Worm (Caenorhabditis elegans) whole organism, mixed stage, embryonic: ENCODE measurements around the gene C29E4.11.
A peak's percentile ranks its signal among the peaks of the same experiment; 100 is the strongest.

Source experiments
- M03D4.4 ChIP-seq: sonication (generic microtip); optimal IDR thresholded peaks from 2 replicates; lab custom pipeline; 2017; ENCODE audit warnings: mild to moderate bottlenecking, missing genetic modification characterization, missing compliant biosample characterization
- bed-3 ChIP-seq: fragments of 200-800 bp; sonication (Bioruptor generic); optimal IDR thresholded peaks from 3 replicates; lab custom pipeline; 2018; ENCODE audit warnings: mild to moderate bottlenecking, missing genetic modification characterization, moderate library complexity, missing compliant biosample characterization
- ceh-39 ChIP-seq: fragments of 150-350 bp; optimal IDR thresholded peaks from 2 replicates; lab custom pipeline; 2014; ENCODE audit warnings: missing biosample characterization, missing genetic modification characterization
- ceh-43 ChIP-seq: fragments of 200-800 bp; sonication (Bioruptor generic); optimal IDR thresholded peaks from 2 replicates; lab custom pipeline; 2018; ENCODE audit warnings: mild to moderate bottlenecking, missing genetic modification characterization, moderate library complexity, missing compliant biosample characterization
- ceh-83 ChIP-seq: fragments of 200-800 bp; sonication (Bioruptor generic); optimal IDR thresholded peaks from 2 replicates; lab custom pipeline; 2018; ENCODE audit warnings: mild to moderate bottlenecking, missing genetic modification characterization, missing compliant biosample characterization
- ces-1 ChIP-seq: fragments of 150-350 bp; optimal IDR thresholded peaks from 2 replicates; lab custom pipeline; 2014; ENCODE audit warnings: missing biosample characterization, missing genetic modification reagents, missing genetic modification characterization
- cnd-1 ChIP-seq: fragments of 200-800 bp; sonication (Bioruptor generic); optimal IDR thresholded peaks from 2 replicates; lab custom pipeline; 2018; ENCODE audit warnings: mild to moderate bottlenecking, missing genetic modification characterization, missing compliant biosample characterization
- drap-1 ChIP-seq: fragments of 200-800 bp; sonication (Bioruptor generic); optimal IDR thresholded peaks from 3 replicates; lab custom pipeline; 2018; ENCODE audit warnings: mild to moderate bottlenecking, missing genetic modification characterization, missing compliant biosample characterization
- elt-1 ChIP-seq: sonication (generic microtip); optimal IDR thresholded peaks from 2 replicates; lab custom pipeline; 2017; ENCODE audit warnings: missing genetic modification characterization, mild to moderate bottlenecking, missing compliant biosample characterization, antibody characterized with exemption, moderate library complexity, borderline replicate concordance; ENCODE audit not compliant: insufficient read depth
- elt-3 ChIP-seq: fragments of 150-350 bp; optimal IDR thresholded peaks from 2 replicates; lab custom pipeline; 2014; ENCODE audit warnings: missing biosample characterization, missing genetic modification characterization
- flh-1 ChIP-seq: fragments of 200-800 bp; sonication (Bioruptor generic); optimal IDR thresholded peaks from 2 replicates; lab custom pipeline; 2018; ENCODE audit warnings: mild to moderate bottlenecking, missing genetic modification characterization, moderate library complexity, missing compliant biosample characterization
- ham-2 ChIP-seq: fragments of 200-800 bp; sonication (Bioruptor generic); optimal IDR thresholded peaks from 2 replicates; lab custom pipeline; 2018; ENCODE audit warnings: mild to moderate bottlenecking, missing genetic modification characterization, missing compliant biosample characterization
- hlh-1 ChIP-seq: fragments of 150-350 bp; optimal IDR thresholded peaks from 2 replicates; lab custom pipeline; 2014; ENCODE audit warnings: missing biosample characterization, missing genetic modification reagents, missing genetic modification characterization
- lin-13 ChIP-seq: fragments of 150-350 bp; optimal IDR thresholded peaks from 2 replicates; lab custom pipeline; 2014; ENCODE audit warnings: missing biosample characterization, missing genetic modification characterization
- lin-32 ChIP-seq: fragments of 200-800 bp; sonication (Bioruptor generic); optimal IDR thresholded peaks from 2 replicates; lab custom pipeline; 2018; ENCODE audit warnings: mild to moderate bottlenecking, missing genetic modification characterization, missing compliant biosample characterization
- lsy-2 ChIP-seq: fragments of 150-350 bp; optimal IDR thresholded peaks from 2 replicates; lab custom pipeline; 2014; ENCODE audit warnings: missing biosample characterization, missing genetic modification characterization
- mab-5 ChIP-seq: fragments of 150-350 bp; optimal IDR thresholded peaks from 2 replicates; lab custom pipeline; 2014; ENCODE audit warnings: missing biosample characterization, missing genetic modification characterization
- mep-1 ChIP-seq: fragments of 150-350 bp; optimal IDR thresholded peaks from 2 replicates; lab custom pipeline; 2017; ENCODE audit warnings: missing biosample characterization, missing genetic modification reagents, missing genetic modification characterization, inconsistent platforms
- mls-2 ChIP-seq: sonication (generic microtip); optimal IDR thresholded peaks from 2 replicates; lab custom pipeline; 2016; ENCODE audit warnings: mild to moderate bottlenecking, missing genetic modification characterization, moderate library complexity, missing compliant biosample characterization
- nhr-12 ChIP-seq: fragments of 150-350 bp; optimal IDR thresholded peaks from 2 replicates; lab custom pipeline; 2014; ENCODE audit warnings: missing biosample characterization, missing genetic modification characterization
- nhr-2 ChIP-seq: fragments of 150-350 bp; optimal IDR thresholded peaks from 2 replicates; lab custom pipeline; 2014; ENCODE audit warnings: missing biosample characterization, missing genetic modification characterization
- nhr-237 ChIP-seq: fragments of 150-350 bp; optimal IDR thresholded peaks from 2 replicates; lab custom pipeline; 2014; ENCODE audit warnings: missing biosample characterization, missing genetic modification characterization
- nhr-28 ChIP-seq: fragments of 150-350 bp; optimal IDR thresholded peaks from 2 replicates; lab custom pipeline; 2014; ENCODE audit warnings: missing biosample characterization, missing genetic modification characterization
- nhr-76 ChIP-seq: sonication (generic microtip); optimal IDR thresholded peaks from 2 replicates; lab custom pipeline; 2017; ENCODE audit warnings: missing biosample characterization, missing genetic modification characterization
- pha-4 ChIP-seq: fragments of 150-350 bp; optimal IDR thresholded peaks from 2 replicates; lab custom pipeline; 2018; ENCODE audit warnings: missing biosample characterization, missing genetic modification reagents, missing genetic modification characterization
- sem-2 ChIP-seq: fragments of 200-800 bp; sonication (Bioruptor generic); optimal IDR thresholded peaks from 2 replicates; lab custom pipeline; 2018; ENCODE audit warnings: mild to moderate bottlenecking, missing genetic modification characterization, missing compliant biosample characterization
- snpc-4 ChIP-seq: fragments of 150-350 bp; optimal IDR thresholded peaks from 2 replicates; lab custom pipeline; 2014; ENCODE audit warnings: missing biosample characterization, missing genetic modification characterization
- sptf-1 ChIP-seq: sonication (generic microtip); optimal IDR thresholded peaks from 2 replicates; lab custom pipeline; 2017; ENCODE audit warnings: mild to moderate bottlenecking, missing genetic modification characterization, moderate library complexity, missing compliant biosample characterization
- tbx-8 ChIP-seq: fragments of 200-800 bp; sonication (Bioruptor generic); optimal IDR thresholded peaks from 2 replicates; lab custom pipeline; 2018; ENCODE audit warnings: mild to moderate bottlenecking, missing genetic modification characterization, moderate library complexity, missing compliant biosample characterization
- unc-120 ChIP-seq: sonication (generic microtip); optimal IDR thresholded peaks from 2 replicates; lab custom pipeline; 2017; ENCODE audit warnings: missing genetic modification characterization, missing compliant biosample characterization; ENCODE audit not compliant: poor library complexity, severe bottlenecking
- unc-39 ChIP-seq: fragments of 150-350 bp; optimal IDR thresholded peaks from 2 replicates; lab custom pipeline; 2014; ENCODE audit warnings: missing biosample characterization, missing genetic modification characterization
- unc-62 ChIP-seq: fragments of 150-350 bp; optimal IDR thresholded peaks from 2 replicates; lab custom pipeline; 2014; ENCODE audit warnings: missing biosample characterization, missing genetic modification reagents, missing genetic modification characterization
- zip-8 ChIP-seq: fragments of 150-350 bp; optimal IDR thresholded peaks from 2 replicates; lab custom pipeline; 2014; ENCODE audit warnings: missing biosample characterization, missing genetic modification characterization
- ztf-11 ChIP-seq: fragments of 150-350 bp; optimal IDR thresholded peaks from 2 replicates; lab custom pipeline; 2014; ENCODE audit warnings: missing biosample characterization, missing genetic modification characterization

C29E4.11 gene

DNA sequence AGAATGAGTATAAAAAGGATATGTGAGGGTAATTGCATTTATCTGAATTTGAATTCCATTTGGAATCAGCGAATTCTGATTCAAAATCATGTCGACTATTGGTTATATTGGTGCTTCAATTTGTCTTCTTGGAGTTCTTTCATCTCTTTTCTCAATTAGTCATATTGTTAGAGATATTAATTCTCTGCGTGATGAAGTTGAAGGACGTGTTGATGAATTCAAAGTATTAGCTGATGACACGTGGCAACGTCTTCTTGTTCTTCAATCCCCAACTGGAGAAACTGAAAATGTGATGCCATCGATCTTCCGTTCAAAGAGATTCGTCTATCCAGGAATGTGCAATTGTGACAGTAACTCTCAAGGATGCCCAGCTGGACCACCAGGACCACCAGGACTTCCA, 9.1 kb downstream of the C29E4.11 start, which contains the start of gene col-90:
Gene col-90, plus strand, starts transcription at position 37 of the 400 bp plus-strand sequence.
- TF ChIP-seq nhr-76 (tag; lab: Kevin White, UChicago) = no peak
- no peak for TF ChIP-seq sptf-1 (tag; lab: Kevin White, UChicago)
- no peak for TF ChIP-seq ceh-43 (GFP tag; lab: Kevin White, UChicago)

DNA sequence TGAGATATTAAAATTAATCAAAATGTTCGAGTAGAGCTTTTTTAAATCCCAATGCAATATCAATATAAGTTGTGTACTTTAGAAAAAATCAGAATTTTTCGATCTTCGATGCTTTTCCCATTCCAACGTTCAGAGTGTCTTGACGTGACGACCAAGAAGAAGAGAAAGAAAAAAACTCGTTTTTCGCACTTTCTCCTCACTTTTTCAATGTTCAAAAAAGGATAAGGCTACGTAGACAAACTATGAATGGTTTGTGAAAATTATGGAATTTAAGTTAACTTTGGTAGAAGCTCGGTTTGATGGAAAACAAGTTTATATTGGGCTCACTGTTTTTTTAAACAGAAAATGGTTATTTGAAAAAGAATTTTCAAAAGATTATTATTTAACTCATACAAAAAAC, 10.2 kb downstream of the C29E4.11 start:
- TF ChIP-seq lsy-2 (tag; lab: Kevin White, UChicago) (no peak), nhr-2 (tag; lab: Kevin White, UChicago) (no peak), lin-32 (GFP tag; lab: Kevin White, UChicago) (no peak), ces-1 (GFP tag; lab: Kevin White, UChicago) (no peak), ceh-39 (tag; lab: Kevin White, UChicago) (no peak), nhr-28 (tag; lab: Kevin White, UChicago) (no peak), lin-13 (tag; lab: Kevin White, UChicago) (no peak), cnd-1 (tag; lab: Kevin White, UChicago) (no peak), ztf-11 (tag; lab: Kevin White, UChicago) (no peak), flh-1 (GFP tag; lab: Kevin White, UChicago) (no peak), drap-1 (GFP tag; lab: Kevin White, UChicago) (no peak), ceh-83 (GFP tag; lab: Kevin White, UChicago) (no peak)

DNA sequence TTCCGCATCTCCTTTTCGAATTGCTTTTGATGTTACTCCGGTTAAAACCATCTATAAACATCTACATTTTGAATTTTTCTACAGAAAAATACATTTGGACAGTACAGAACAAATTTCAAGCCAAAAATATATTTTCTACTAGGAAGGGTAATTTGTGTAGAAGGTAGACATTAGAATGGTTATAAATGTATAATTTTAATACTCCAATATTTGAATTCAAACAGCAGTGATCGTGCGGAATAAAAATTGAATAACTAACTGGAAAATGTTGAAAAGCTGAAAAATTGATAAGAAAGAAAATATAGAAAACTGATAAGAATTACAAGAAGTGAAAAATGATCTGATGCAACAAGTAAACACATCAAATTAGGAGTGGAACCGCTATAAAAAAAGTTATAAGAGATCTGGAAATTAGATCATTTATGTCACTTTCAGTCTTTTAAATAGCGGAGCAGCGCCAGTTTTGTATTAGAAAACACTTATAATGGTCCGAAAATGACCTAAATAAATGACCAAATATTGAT, 10.9 kb downstream of the C29E4.11 start, which contains the start of gene gsto-1:
Gene gsto-1, minus strand, starts transcription at position 51 of the 524 bp plus-strand sequence.
- no peak for TF ChIP-seq elt-3 (tag; lab: Kevin White, UChicago)
- TF ChIP-seq ceh-83 (GFP tag; lab: Kevin White, UChicago) = no peak
- TF ChIP-seq hlh-1 = no peak
- no peak for TF ChIP-seq lin-32 (GFP tag; lab: Kevin White, UChicago)
- TF ChIP-seq sem-2 (GFP tag; lab: Kevin White, UChicago) = no peak
- TF ChIP-seq snpc-4 (tag; lab: Kevin White, UChicago) = no peak
- TF ChIP-seq mab-5 (tag; lab: Kevin White, UChicago) = no peak
- TF ChIP-seq lin-13 (tag; lab: Kevin White, UChicago) = no peak

DNA sequence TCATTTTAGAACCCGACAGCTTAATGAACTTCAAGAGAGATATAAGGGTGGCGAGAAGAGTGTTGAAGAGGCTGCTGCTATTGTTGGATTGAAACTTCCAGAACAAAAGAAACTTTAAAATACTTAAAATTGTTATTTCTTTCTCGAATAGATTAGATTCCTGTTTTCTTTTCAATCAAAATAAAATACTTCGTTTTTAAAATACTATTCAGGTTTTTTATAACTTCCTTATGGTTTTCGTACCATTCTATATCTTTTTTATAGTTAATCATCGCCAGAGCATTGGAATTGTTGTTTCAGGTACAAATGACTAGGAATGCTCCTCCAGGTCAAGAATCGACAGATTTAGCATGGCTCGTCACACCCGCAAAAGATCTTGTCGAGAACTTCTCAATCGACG, 16.5 kb downstream of the C29E4.11 start, which contains the start of gene kle-2:
Gene kle-2, plus strand, starts transcription at position 301 of the 400 bp plus-strand sequence.
- TF ChIP-seq lin-13 (tag; lab: Kevin White, UChicago) (no peak), nhr-12 (tag; lab: Kevin White, UChicago) (no peak), elt-3 (tag; lab: Kevin White, UChicago) (no peak), pha-4 (tag; lab: Kevin White, UChicago) (no peak), snpc-4 (tag; lab: Kevin White, UChicago) (no peak), zip-8 (no peak), mls-2 (tag; lab: Kevin White, UChicago) (no peak), sem-2 (GFP tag; lab: Kevin White, UChicago) (no peak), nhr-2 (tag; lab: Kevin White, UChicago) (no peak), bed-3 (GFP tag; lab: Kevin White, UChicago) (no peak), ceh-83 (GFP tag; lab: Kevin White, UChicago) (no peak), nhr-76 (tag; lab: Kevin White, UChicago) (no peak), ztf-11 (tag; lab: Kevin White, UChicago) (no peak), hlh-1 (no peak), cnd-1 (tag; lab: Kevin White, UChicago) (no peak), flh-1 (GFP tag; lab: Kevin White, UChicago) (no peak), nhr-28 (tag; lab: Kevin White, UChicago) (no peak), unc-120 (no peak), mab-5 (tag; lab: Kevin White, UChicago) (no peak)
- TF ChIP-seq, all 35 proteins: peak for 0

DNA sequence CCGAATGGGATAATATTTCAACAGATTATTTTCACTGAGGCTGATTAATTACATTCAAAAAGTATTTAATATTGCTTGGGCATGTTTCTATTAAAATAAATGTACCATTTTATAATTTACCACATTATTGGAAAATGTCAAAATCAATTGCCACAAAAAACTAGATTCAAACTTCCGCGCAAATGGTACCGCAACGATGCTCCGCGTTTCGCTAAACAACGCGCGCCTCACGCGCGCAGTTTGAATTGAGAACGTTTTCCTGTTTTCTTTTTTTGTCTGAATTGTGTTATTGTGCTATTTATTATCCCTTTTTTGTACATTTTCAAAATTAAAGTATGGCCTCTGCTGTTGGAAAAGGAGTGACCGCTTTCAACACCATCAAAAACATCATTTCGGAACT, 17.1 kb downstream of the C29E4.11 start, which contains the start of gene C29E4.12:
Gene C29E4.12, plus strand, starts transcription at position 333 of the 400 bp plus-strand sequence.
- TF ChIP-seq nhr-12 (tag; lab: Kevin White, UChicago) (no peak), elt-1 (tag; lab: Kevin White, UChicago) (no peak), lin-13 (tag; lab: Kevin White, UChicago) (peak; percentile 16), mls-2 (tag; lab: Kevin White, UChicago) (no peak), lin-32 (GFP tag; lab: Kevin White, UChicago) (no peak), sptf-1 (tag; lab: Kevin White, UChicago) (no peak), unc-39 (tag; lab: Kevin White, UChicago) (no peak), flh-1 (GFP tag; lab: Kevin White, UChicago) (no peak), ces-1 (GFP tag; lab: Kevin White, UChicago) (no peak), zip-8 (no peak), elt-3 (tag; lab: Kevin White, UChicago) (no peak), hlh-1 (peak; percentile 28), ceh-39 (tag; lab: Kevin White, UChicago) (peak; percentile 52), sem-2 (GFP tag; lab: Kevin White, UChicago) (no peak), ceh-43 (GFP tag; lab: Kevin White, UChicago) (no peak), nhr-237 (peak; percentile 76), cnd-1 (tag; lab: Kevin White, UChicago) (no peak), ztf-11 (tag; lab: Kevin White, UChicago) (no peak), lsy-2 (tag; lab: Kevin White, UChicago) (peak; percentile 81), ham-2 (no peak), nhr-76 (tag; lab: Kevin White, UChicago) (no peak), nhr-2 (tag; lab: Kevin White, UChicago) (no peak), drap-1 (GFP tag; lab: Kevin White, UChicago) (no peak), M03D4.4 (tag; lab: Kevin White, UChicago) (no peak), ceh-83 (GFP tag; lab: Kevin White, UChicago) (no peak), unc-62 (no peak), pha-4 (tag; lab: Kevin White, UChicago) (peak; percentile 61), mep-1 (tag; lab: Kevin White, UChicago) (peak; percentile 76), nhr-28 (tag; lab: Kevin White, UChicago) (no peak), bed-3 (GFP tag; lab: Kevin White, UChicago) (no peak), unc-120 (no peak), tbx-8 (GFP tag; lab: Kevin White, UChicago) (no peak)
